Worm (Caenorhabditis elegans): ENCODE results near the gene tag-290.

The tag-290 gene

DNA sequence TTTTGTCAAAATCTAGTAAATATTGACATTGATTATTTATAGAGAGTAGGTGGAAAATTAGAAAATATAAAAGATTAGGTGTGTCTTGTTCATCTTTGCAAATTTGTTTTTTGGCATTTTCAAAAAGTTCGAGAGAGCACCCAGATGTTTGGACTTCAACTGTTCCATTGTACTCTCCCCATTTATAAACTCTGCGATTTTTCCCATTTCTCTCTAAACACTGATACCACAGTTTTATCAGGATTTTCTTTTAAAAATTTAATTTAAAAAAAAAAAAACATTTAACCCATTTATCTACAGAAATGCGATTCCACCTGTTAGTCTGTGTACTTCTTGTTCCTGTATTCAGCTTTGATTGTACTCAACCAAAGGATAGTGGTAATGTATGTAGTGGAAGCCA lies at the start of gene tag-290:
tag-290 (plus strand) TSS at position 301 of the 400 bp plus-strand sequence.
- TF ChIP-seq mep-1 (tag; optimal IDR thresholded peaks at IDR 0.05) = no peak
- no peak for TF ChIP-seq egl-13 (tag; optimal IDR thresholded peaks at IDR 0.05)
- no peak for TF ChIP-seq unc-62 (GFP tag; optimal IDR thresholded peaks at IDR 0.05)
- TF ChIP-seq isw-1 (GFP tag; IDR thresholded peaks at IDR 0.05) = no peak
- no peak for TF ChIP-seq lin-39 (tag; optimal IDR thresholded peaks at IDR 0.05)
- TF ChIP-seq mab-9 (GFP tag; IDR thresholded peaks at IDR 0.05) = no peak

DNA sequence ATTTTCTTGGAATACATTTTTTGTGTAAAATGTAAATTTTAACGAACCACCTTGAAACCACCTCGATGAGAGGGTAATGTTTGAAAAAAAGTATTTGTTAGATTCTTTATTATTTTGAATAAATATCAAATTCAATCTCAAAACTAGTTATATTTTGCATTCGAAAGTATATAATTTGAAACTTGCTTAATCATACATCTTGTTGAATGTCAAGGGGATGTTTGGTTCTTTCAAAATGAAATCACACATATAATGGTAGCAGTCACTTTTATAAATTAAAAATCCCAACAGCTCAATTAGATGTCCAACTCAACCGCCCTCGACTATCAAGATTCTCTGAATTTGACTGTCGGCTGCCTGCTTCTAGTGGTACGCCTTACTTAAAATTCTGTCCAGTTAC lies 48.5 kb upstream of the tag-290 start, which contains the start of gene srx-87:
srx-87 (plus strand) TSS at position 301 of the 400 bp plus-strand sequence.
- TF ChIP-seq nhr-28 (tag; optimal IDR thresholded peaks at IDR 0.05) (no peak), efl-1 (optimal IDR thresholded peaks at IDR 0.05) (no peak), efl-1 (GFP tag; optimal IDR thresholded peaks at IDR 0.05 in 1 of 2) (peak in 1 of 2 experiments; percentile 17)

DNA sequence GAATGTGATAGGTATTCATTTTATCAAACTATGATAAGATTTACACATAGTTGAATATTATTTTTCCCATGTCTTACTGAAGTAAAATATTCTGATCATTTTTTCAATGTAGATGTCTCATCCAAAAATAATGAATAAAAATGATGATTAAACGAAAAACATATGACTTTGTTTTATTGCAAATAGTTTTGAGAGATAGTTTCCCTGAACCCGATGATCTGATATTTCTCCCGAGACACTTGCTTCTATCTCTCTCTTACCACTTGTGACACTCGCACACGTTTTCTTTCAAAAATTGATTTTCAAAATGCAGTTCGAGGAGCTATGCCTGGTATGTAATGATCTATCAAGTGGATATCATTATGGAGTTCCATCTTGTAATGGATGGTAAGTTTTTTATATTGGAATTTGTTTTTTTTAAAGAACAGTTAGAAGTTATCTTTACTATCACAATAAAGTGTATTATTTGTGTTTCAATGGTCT lies 42.9 kb upstream of the tag-290 start, which contains the start of the genes nhr-101 and pms-2:
nhr-101 (plus strand) TSS at position 308 of the 483 bp plus-strand sequence.
pms-2 (minus strand) TSS at position 433 of the 483 bp plus-strand sequence.
- peak; percentile 73 for TF ChIP-seq nhr-71 (tag; optimal IDR thresholded peaks at IDR 0.05)
- TF ChIP-seq sptf-1 (tag; optimal IDR thresholded peaks at IDR 0.05) = no peak
- TF ChIP-seq skn-1 (tag; optimal IDR thresholded peaks at IDR 0.05) = peak; percentile 76
- TF ChIP-seq blmp-1 (tag; optimal IDR thresholded peaks at IDR 0.05) = peak; percentile 38
- TF ChIP-seq C16A3.4 (tag; optimal IDR thresholded peaks at IDR 0.05) = no peak
- peak; percentile 73 for TF ChIP-seq dsc-1 (tag; optimal IDR thresholded peaks at IDR 0.05)
- TF ChIP-seq lin-14 (GFP tag; optimal IDR thresholded peaks at IDR 0.05) = peak; percentile 61
- no peak for TF ChIP-seq fos-1 (tag; optimal IDR thresholded peaks at IDR 0.05)
- no peak for TF ChIP-seq F16B12.6 (tag; optimal IDR thresholded peaks at IDR 0.05)
- peak in 1 of 2 experiments; percentile 19 for TF ChIP-seq lin-35 (GFP tag; optimal IDR thresholded peaks at IDR 0.05)
- no peak for TF ChIP-seq efl-1 (optimal IDR thresholded peaks at IDR 0.05)
- peak in 1 of 2 experiments; percentile 87 for TF ChIP-seq efl-1 (GFP tag; optimal IDR thresholded peaks at IDR 0.05 in 1 of 2)
- no peak for TF ChIP-seq nhr-47 (tag; optimal IDR thresholded peaks at IDR 0.05)
- no peak for TF ChIP-seq unc-98 (GFP tag; IDR thresholded peaks at IDR 0.05)
- no peak for TF ChIP-seq ztf-4 (tag; optimal IDR thresholded peaks at IDR 0.05)
- no peak for TF ChIP-seq ceh-82 (tag; optimal IDR thresholded peaks at IDR 0.05)
- TF ChIP-seq elt-3 (tag; optimal IDR thresholded peaks at IDR 0.05) = peak in 1 of 6 experiments; percentile 24
- no peak for TF ChIP-seq C34B4.2 (tag; optimal IDR thresholded peaks at IDR 0.05)
- no peak for TF ChIP-seq nhr-11 (tag; optimal IDR thresholded peaks at IDR 0.05)
- no peak for TF ChIP-seq lir-3 (tag; optimal IDR thresholded peaks at IDR 0.05; ENCODE audit: poor library complexity)
- no peak for TF ChIP-seq jun-1 (tag; optimal IDR thresholded peaks at IDR 0.05)
- no peak for TF ChIP-seq irx-1 (tag; optimal IDR thresholded peaks at IDR 0.05)
- TF ChIP-seq nhr-20 (tag; optimal IDR thresholded peaks at IDR 0.05) = peak; percentile 51
- TF ChIP-seq nhr-85 (tag) = peak; percentile 76
- TF ChIP-seq snu-23 (GFP tag; optimal IDR thresholded peaks at IDR 0.05) = peak; percentile 50
- peak; percentile 4 for TF ChIP-seq rnt-1 (tag; optimal IDR thresholded peaks at IDR 0.05)
- peak in 2 of 3 experiments; percentile 6 to 14 for TF ChIP-seq dpl-1 (GFP tag; optimal IDR thresholded peaks at IDR 0.05)
- no peak for TF ChIP-seq unc-130 (tag; optimal IDR thresholded peaks at IDR 0.05)
- TF ChIP-seq mep-1 (tag; optimal IDR thresholded peaks at IDR 0.05) = peak; percentile 13
- no peak for TF ChIP-seq snpc-4 (tag; optimal IDR thresholded peaks at IDR 0.05)

DNA sequence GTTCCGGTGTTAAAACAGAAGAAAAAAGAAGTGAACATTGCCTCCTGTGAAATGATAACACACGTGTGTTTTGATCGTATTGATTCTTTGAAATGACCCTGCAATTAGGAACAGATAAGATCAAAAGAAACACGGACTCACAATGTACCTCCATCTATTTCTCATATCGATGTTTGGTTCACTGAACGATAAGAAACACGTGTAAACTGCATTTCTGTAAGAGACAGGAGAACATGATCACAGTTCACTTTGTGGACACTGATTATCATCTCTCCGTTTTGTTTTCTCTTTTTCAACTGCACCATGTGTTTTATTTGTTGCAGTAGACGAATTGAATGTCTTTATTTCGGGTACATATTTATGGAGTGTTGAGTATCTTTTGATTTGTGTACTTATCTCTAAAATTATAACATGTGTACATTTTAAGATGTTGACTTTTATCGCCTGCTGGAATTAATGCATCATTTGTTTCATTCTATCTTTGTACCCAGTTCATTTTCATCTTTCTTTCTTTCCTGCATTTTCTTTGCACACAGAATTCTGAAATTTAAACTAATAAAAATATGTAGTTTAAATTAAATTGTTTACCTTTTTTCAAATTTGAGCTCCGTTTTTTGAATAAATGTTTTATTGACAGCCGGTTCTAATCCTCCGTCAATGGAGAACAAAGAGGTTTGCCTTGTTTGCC lies 40.2 kb upstream of the tag-290 start, which contains the start of the genes H12C20.7 and nhr-68:
H12C20.7 (minus strand) TSS at position 188 of the 688 bp plus-strand sequence.
nhr-68 (plus strand) TSS at position 638 of the 688 bp plus-strand sequence.
- no peak for TF ChIP-seq lin-15B (tag; optimal IDR thresholded peaks at IDR 0.05)
- TF ChIP-seq dsc-1 (tag; optimal IDR thresholded peaks at IDR 0.05) = peak; percentile 96
- peak in 1 of 2 experiments; percentile 90 for TF ChIP-seq mdl-1 (tag; optimal IDR thresholded peaks at IDR 0.05)
- no peak for TF ChIP-seq efl-3 (GFP tag; optimal IDR thresholded peaks at IDR 0.05)
- peak; percentile 96 for TF ChIP-seq snu-23 (GFP tag; optimal IDR thresholded peaks at IDR 0.05)
- TF ChIP-seq vab-15 (tag; optimal IDR thresholded peaks at IDR 0.05) = no peak
- no peak for TF ChIP-seq alr-1 (tag; optimal IDR thresholded peaks at IDR 0.05; ENCODE audit: borderline replicate concordance)
- TF ChIP-seq hpl-2 (GFP tag; optimal IDR thresholded peaks at IDR 0.05) = peak; percentile 46
- TF ChIP-seq xbp-1 (tag; optimal IDR thresholded peaks at IDR 0.05) = peak; percentile 74
- no peak for TF ChIP-seq unc-62 (GFP tag; optimal IDR thresholded peaks at IDR 0.05)
- peak; percentile 61 for TF ChIP-seq swsn-7 (tag; optimal IDR thresholded peaks at IDR 0.05)
- no peak for TF ChIP-seq aly-2 (tag; optimal IDR thresholded peaks at IDR 0.05)
- TF ChIP-seq nhr-11 (tag; optimal IDR thresholded peaks at IDR 0.05) = no peak
- no peak for TF ChIP-seq pqm-1 (tag; optimal IDR thresholded peaks at IDR 0.05)
- TF ChIP-seq hlh-4 (tag; optimal IDR thresholded peaks at IDR 0.05) = no peak
- no peak for TF ChIP-seq sptf-1 (tag; optimal IDR thresholded peaks at IDR 0.05)
- peak; percentile 6 for TF ChIP-seq skn-1 (tag; optimal IDR thresholded peaks at IDR 0.05)
- peak; percentile 54 for TF ChIP-seq ama-1 (optimal IDR thresholded peaks at IDR 0.05)
